Fruit fly (Drosophila melanogaster): ENCODE results near the gene Non2.
A peak's percentile ranks its signal among the peaks of the same experiment; 100 is the strongest.

Gene Non2

dm6 chr3L:2745698-2746410, 20.9 kb upstream of the Non2 start (continued):
- TF ChIP-seq CG10366 (GFP tag; IDR thresholded peaks at IDR 0.05) (no peak), CG11247 (GFP tag; IDR thresholded peaks at IDR 0.05) (no peak), Nf-YC (tag; optimal IDR thresholded peaks at IDR 0.05) (no peak), ara (GFP tag; IDR thresholded peaks at IDR 0.05) (no peak), crc (GFP tag; optimal IDR thresholded peaks at IDR 0.05) (no peak), schlank (tag; optimal IDR thresholded peaks at IDR 0.05) (no peak), Deaf1 (tag; optimal IDR thresholded peaks at IDR 0.05) (peak; percentile 45), D19A (tag; optimal IDR thresholded peaks at IDR 0.05) (no peak), bigmax (GFP tag; optimal IDR thresholded peaks at IDR 0.05) (no peak), Ssrp (tag; optimal IDR thresholded peaks at IDR 0.05) (no peak), slbo (GFP tag; IDR thresholded peaks at IDR 0.05) (no peak), sna (GFP tag; IDR thresholded peaks at IDR 0.05; ENCODE audit: partially characterized antibody) (no peak), CG1233 (GFP tag; optimal IDR thresholded peaks at IDR 0.05) (no peak), CG18599 (GFP tag; optimal IDR thresholded peaks at IDR 0.05) (no peak), CG3163 (GFP tag; optimal IDR thresholded peaks at IDR 0.05) (no peak), CG7556 (GFP tag; optimal IDR thresholded peaks at IDR 0.05) (no peak), eyg (GFP tag; optimal IDR thresholded peaks at IDR 0.05) (no peak), CG7786 (GFP tag; optimal IDR thresholded peaks at IDR 0.05) (no peak), CG32532 (GFP tag; IDR thresholded peaks at IDR 0.05) (no peak), CG4404 (GFP tag; IDR thresholded peaks at IDR 0.05) (no peak), CG12219 (GFP tag; optimal IDR thresholded peaks at IDR 0.05) (no peak), E2f1 (GFP tag; IDR thresholded peaks at IDR 0.05) (no peak), CG11093 (GFP tag; IDR thresholded peaks at IDR 0.05) (no peak), D (optimal IDR thresholded peaks at IDR 0.05) (no peak), D (GFP tag; optimal IDR thresholded peaks at IDR 0.05) (no peak), cwo (GFP tag; optimal IDR thresholded peaks at IDR 0.05) (no peak), Sin3A (optimal IDR thresholded peaks at IDR 0.05) (no peak), HmgD (GFP tag; optimal IDR thresholded peaks at IDR 0.05) (no peak), HLH3B (GFP tag; IDR thresholded peaks at IDR 0.05) (no peak), CG3407 (GFP tag; optimal IDR thresholded peaks at IDR 0.05) (no peak), phol (tag; optimal IDR thresholded peaks at IDR 0.05) (no peak), CG11504 (tag; optimal IDR thresholded peaks at IDR 0.05) (peak; percentile 99), CG12299 (tag; optimal IDR thresholded peaks at IDR 0.05) (no peak), CG10321 (GFP tag; IDR thresholded peaks at IDR 0.05) (peak; percentile 79), seq (GFP tag; IDR thresholded peaks at IDR 0.05) (no peak), lbe (GFP tag; optimal IDR thresholded peaks at IDR 0.05) (no peak), CG1603 (tag; optimal IDR thresholded peaks at IDR 0.05) (no peak), lmd (GFP tag; IDR thresholded peaks at IDR 0.05) (no peak), TFAM (GFP tag; optimal IDR thresholded peaks at IDR 0.05) (no peak), CG17186 (GFP tag; optimal IDR thresholded peaks at IDR 0.05) (no peak), bowl (GFP tag; IDR thresholded peaks at IDR 0.05) (no peak), usp (GFP tag; optimal IDR thresholded peaks at IDR 0.05) (no peak), CG2889 (GFP tag; IDR thresholded peaks at IDR 0.05) (no peak), Dbx (GFP tag; IDR thresholded peaks at IDR 0.05) (no peak), CG11456 (GFP tag; IDR thresholded peaks at IDR 0.05) (no peak), jumu (GFP tag; optimal IDR thresholded peaks at IDR 0.05) (no peak), dmrt11E (tag; optimal IDR thresholded peaks at IDR 0.05) (no peak), Ada2b (GFP tag; IDR thresholded peaks at IDR 0.05) (no peak), corto (GFP tag; optimal IDR thresholded peaks at IDR 0.05) (no peak), GATAe (GFP tag; conservative IDR thresholded peaks at IDR 0.05) (peak; percentile 33; the same call in 1 of the 2 replicates), CG12104 (GFP tag; optimal IDR thresholded peaks at IDR 0.05) (no peak), inv (GFP tag; IDR thresholded peaks at IDR 0.05; ENCODE audit: partially characterized antibody) (no peak)

Measured in whole organism, embryonic.